Fruit fly (Drosophila melanogaster): ENCODE results near the gene GluRIIB.
A peak's percentile ranks its signal among the peaks of the same experiment; 100 is the strongest.

The GluRIIB gene

DNA sequence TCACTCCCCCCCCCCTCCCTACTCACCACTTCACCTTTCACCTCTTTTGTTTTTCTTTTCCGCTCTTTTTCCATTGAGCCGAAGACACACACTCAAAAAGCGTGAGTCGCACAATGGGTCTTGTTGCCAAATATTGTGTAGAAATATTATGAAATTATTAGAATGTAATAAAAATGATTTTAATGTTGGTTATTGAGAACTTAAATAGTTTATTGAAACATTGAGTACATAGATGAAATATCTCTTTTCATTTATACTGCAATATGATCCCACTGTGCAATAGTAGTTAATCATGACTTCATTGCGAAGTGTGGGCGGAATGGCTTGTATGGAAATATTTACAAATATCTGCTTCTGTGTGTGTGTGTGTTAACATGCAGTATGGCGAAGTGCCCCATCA lies 8.0 kb downstream of the GluRIIB start (continued):
- no peak for TF ChIP-seq CG10321 (GFP tag; IDR thresholded peaks at IDR 0.05)
- TF ChIP-seq CG32772 (GFP tag; IDR thresholded peaks at IDR 0.05): 0 out of 2 replicates have a peak, but pooled peaks have one; percentile 24
- 0 out of 2 replicates have a peak, but pooled peaks have one; percentile 12 for TF ChIP-seq HLH3B (GFP tag; IDR thresholded peaks at IDR 0.05)
- TF ChIP-seq CG17612 (GFP tag; IDR thresholded peaks at IDR 0.05): no peak
- peak; percentile 41 for TF ChIP-seq gem (tag; optimal IDR thresholded peaks at IDR 0.05)
- TF ChIP-seq Nf-YB (GFP tag; optimal IDR thresholded peaks at IDR 0.05): no peak
- peak; percentile 27 for TF ChIP-seq lab (GFP tag; optimal IDR thresholded peaks at IDR 0.05)
- TF ChIP-seq fu2 (GFP tag; optimal IDR thresholded peaks at IDR 0.05): no peak
- TF ChIP-seq z (GFP tag; IDR thresholded peaks at IDR 0.05): 0 out of 3 replicates have a peak, but pooled peaks have one; percentile 36
- no peak for TF ChIP-seq tll (GFP tag; optimal IDR thresholded peaks at IDR 0.05)
- TF ChIP-seq unpg (GFP tag; optimal IDR thresholded peaks at IDR 0.05): peak; percentile 30
- TF ChIP-seq sug (tag; optimal IDR thresholded peaks at IDR 0.05): no peak
- no peak for TF ChIP-seq Mrtf (GFP tag; IDR thresholded peaks at IDR 0.05)
- no peak for TF ChIP-seq CG1603 (tag; optimal IDR thresholded peaks at IDR 0.05)
- no peak for TF ChIP-seq Ravus (GFP tag; IDR thresholded peaks at IDR 0.05)
- no peak for TF ChIP-seq CG1233 (GFP tag; optimal IDR thresholded peaks at IDR 0.05)
- TF ChIP-seq Aef1 (GFP tag; IDR thresholded peaks at IDR 0.05): 0 out of 3 replicates have a peak, but pooled peaks have one; percentile 18
- TF ChIP-seq Drgx (GFP tag; IDR thresholded peaks at IDR 0.05): peak; percentile 86
- no peak for TF ChIP-seq YL-1 (GFP tag; optimal IDR thresholded peaks at IDR 0.05)
- TF ChIP-seq CG31441 (GFP tag; IDR thresholded peaks at IDR 0.05): 0 out of 2 replicates have a peak, but pooled peaks have one; percentile 11
- no peak for TF ChIP-seq CG8765 (GFP tag; IDR thresholded peaks at IDR 0.05)
- no peak for TF ChIP-seq NC2β (GFP tag; optimal IDR thresholded peaks at IDR 0.05)
- no peak for TF ChIP-seq HmgZ (tag; optimal IDR thresholded peaks at IDR 0.05)
- TF ChIP-seq Bteb2 (GFP tag; optimal IDR thresholded peaks at IDR 0.05): no peak
- TF ChIP-seq Hey (tag; optimal IDR thresholded peaks at IDR 0.05): no peak
- peak; percentile 4 for TF ChIP-seq phol (tag; optimal IDR thresholded peaks at IDR 0.05)
- 0 out of 3 replicates have a peak, but pooled peaks have one; percentile 43 for TF ChIP-seq CG11456 (GFP tag; IDR thresholded peaks at IDR 0.05)
- TF ChIP-seq H15 (GFP tag; IDR thresholded peaks at IDR 0.05): 0 out of 3 replicates have a peak, but pooled peaks have one; percentile 35
- TF ChIP-seq row (GFP tag; IDR thresholded peaks at IDR 0.05): peak; percentile 52; the same call in 2 of the 3 replicates
- peak; percentile 19 for TF ChIP-seq CG7839 (tag; optimal IDR thresholded peaks at IDR 0.05)
- no peak for TF ChIP-seq Lpt (GFP tag; optimal IDR thresholded peaks at IDR 0.05)
- TF ChIP-seq her (GFP tag; optimal IDR thresholded peaks at IDR 0.05): no peak
- TF ChIP-seq Sry-δ (GFP tag; optimal IDR thresholded peaks at IDR 0.05): no peak
- no peak for TF ChIP-seq B-H2 (GFP tag; optimal IDR thresholded peaks at IDR 0.05)
- no peak for TF ChIP-seq so (GFP tag; IDR thresholded peaks at IDR 0.05)
- TF ChIP-seq CG3726 (GFP tag; IDR thresholded peaks at IDR 0.05): no peak
- no peak for TF ChIP-seq CG18011 (GFP tag; optimal IDR thresholded peaks at IDR 0.05)
- no peak for TF ChIP-seq ase (GFP tag; IDR thresholded peaks at IDR 0.05)
- no peak for TF ChIP-seq gfzf (GFP tag; optimal IDR thresholded peaks at IDR 0.05)
- TF ChIP-seq CG6654 (GFP tag; optimal IDR thresholded peaks at IDR 0.05): no peak
- no peak for TF ChIP-seq CG9932 (GFP tag; IDR thresholded peaks at IDR 0.05)
- no peak for TF ChIP-seq Elba2 (GFP tag; optimal IDR thresholded peaks at IDR 0.05)
- no peak for TF ChIP-seq Hsf (GFP tag; optimal IDR thresholded peaks at IDR 0.05)
- no peak for TF ChIP-seq CG14710 (tag; optimal IDR thresholded peaks at IDR 0.05)
- TF ChIP-seq stc (GFP tag; IDR thresholded peaks at IDR 0.05): no peak
- no peak for TF ChIP-seq Rx (GFP tag; IDR thresholded peaks at IDR 0.05)
- 0 out of 2 replicates have a peak, but pooled peaks have one; percentile 34 for TF ChIP-seq CG14441 (GFP tag; IDR thresholded peaks at IDR 0.05)
- 0 out of 2 replicates have a peak, but pooled peaks have one; percentile 20 for TF ChIP-seq esg (GFP tag; conservative IDR thresholded peaks at IDR 0.05)
- no peak for TF ChIP-seq da (GFP tag; optimal IDR thresholded peaks at IDR 0.05)
- TF ChIP-seq CG6689 (GFP tag; IDR thresholded peaks at IDR 0.05): no peak
- TF ChIP-seq ranshi (GFP tag; IDR thresholded peaks at IDR 0.05): peak; percentile 38; the same call in 1 of the 2 replicates
- TF ChIP-seq nmo (GFP tag; optimal IDR thresholded peaks at IDR 0.05): peak; percentile 5

All from whole organism, embryonic.